Worm (Caenorhabditis elegans): ENCODE measurements around the gene F40F12.9.

Gene F40F12.9

DNA sequence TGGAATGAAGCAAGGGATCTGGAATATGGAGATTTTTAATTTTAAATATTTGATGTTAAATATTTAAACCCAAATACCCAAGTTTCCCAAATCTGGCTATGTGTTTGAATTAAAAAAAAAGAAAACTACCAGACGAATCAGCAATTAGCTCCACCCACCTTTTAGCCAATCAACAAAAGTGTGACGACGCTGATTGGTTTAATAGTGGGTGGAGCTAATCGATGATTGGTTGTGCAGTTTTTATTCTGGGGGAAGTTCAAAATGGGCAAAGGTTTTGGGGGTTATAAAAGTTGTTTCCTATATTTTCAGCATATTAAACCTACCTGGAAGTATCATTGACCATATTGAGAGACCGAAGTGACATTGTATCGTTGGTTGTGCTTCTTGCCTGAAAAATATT is 36.6 kb upstream of the F40F12.9 start:
- no peak for TF ChIP-seq fax-1 (tag; optimal IDR thresholded peaks at IDR 0.05)
- no peak for TF ChIP-seq ceh-31 (tag; optimal IDR thresholded peaks at IDR 0.05)
- no peak for TF ChIP-seq ceh-18 (tag; optimal IDR thresholded peaks at IDR 0.05)
- no peak for TF ChIP-seq ref-2 (tag; optimal IDR thresholded peaks at IDR 0.05)
- no peak for TF ChIP-seq unc-55 (GFP tag; optimal IDR thresholded peaks at IDR 0.05)
- no peak for TF ChIP-seq ceh-2 (tag; optimal IDR thresholded peaks at IDR 0.05)
- TF ChIP-seq nfya-1 (tag; optimal IDR thresholded peaks at IDR 0.05), result peak; percentile 57
- no peak for TF ChIP-seq hlh-13 (GFP tag; optimal IDR thresholded peaks at IDR 0.05)

DNA sequence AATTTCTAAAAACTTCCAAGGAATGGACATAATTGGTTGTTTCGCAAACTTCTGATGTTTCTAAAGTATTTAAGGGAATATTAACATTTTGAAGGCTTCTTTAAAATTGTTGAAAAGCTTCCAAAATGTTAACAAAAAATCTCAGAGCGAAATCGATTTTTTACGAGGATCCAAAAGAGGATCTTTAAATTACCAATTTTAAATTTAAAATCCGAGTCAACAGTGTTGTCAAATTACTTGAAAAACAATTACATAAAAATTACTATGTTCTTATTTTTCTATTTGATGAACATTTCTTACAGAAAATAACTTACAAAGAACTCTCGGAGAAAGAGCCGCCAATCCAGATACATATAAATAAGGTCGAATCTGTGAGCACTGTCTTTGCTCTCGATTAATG is 34.2 kb upstream of the F40F12.9 start, which contains the start of gene ZK757.10:
ZK757.10 (plus strand) TSS at position 301 of the 400 bp plus-strand sequence.
- no peak for TF ChIP-seq npax-4 (tag; optimal IDR thresholded peaks at IDR 0.05)
- TF ChIP-seq C38D4.7 (GFP tag; optimal IDR thresholded peaks at IDR 0.05), result no peak
- TF ChIP-seq sox-4 (tag; optimal IDR thresholded peaks at IDR 0.05), result no peak
- no peak for TF ChIP-seq odd-2 (tag; optimal IDR thresholded peaks at IDR 0.05)
- TF ChIP-seq ceh-6 (GFP tag; optimal IDR thresholded peaks at IDR 0.05), result no peak
- TF ChIP-seq ztf-16 (tag; optimal IDR thresholded peaks at IDR 0.05), result no peak
- no peak for TF ChIP-seq zip-5 (tag; optimal IDR thresholded peaks at IDR 0.05)
- no peak for TF ChIP-seq unc-86 (tag; optimal IDR thresholded peaks at IDR 0.05)
- no peak for TF ChIP-seq ceh-2 (tag; optimal IDR thresholded peaks at IDR 0.05)
- TF ChIP-seq dve-1 (tag; optimal IDR thresholded peaks at IDR 0.05), result no peak
- TF ChIP-seq pros-1 (tag; optimal IDR thresholded peaks at IDR 0.05), result no peak
- no peak for TF ChIP-seq tbx-7 (tag; optimal IDR thresholded peaks at IDR 0.05)
- no peak for TF ChIP-seq eyg-1 (tag; optimal IDR thresholded peaks at IDR 0.05)
- no peak for TF ChIP-seq ceh-45 (GFP tag; IDR thresholded peaks at IDR 0.05)
- no peak for TF ChIP-seq pha-2 (tag; optimal IDR thresholded peaks at IDR 0.05)
- TF ChIP-seq ttx-3 (tag; optimal IDR thresholded peaks at IDR 0.05), result no peak
- no peak for TF ChIP-seq rnt-1 (tag; optimal IDR thresholded peaks at IDR 0.05)
- TF ChIP-seq elt-2 (tag; optimal IDR thresholded peaks at IDR 0.05), result no peak
- no peak for TF ChIP-seq che-1 (tag; optimal IDR thresholded peaks at IDR 0.05)
- no peak for TF ChIP-seq ceh-18 (tag; optimal IDR thresholded peaks at IDR 0.05)

DNA sequence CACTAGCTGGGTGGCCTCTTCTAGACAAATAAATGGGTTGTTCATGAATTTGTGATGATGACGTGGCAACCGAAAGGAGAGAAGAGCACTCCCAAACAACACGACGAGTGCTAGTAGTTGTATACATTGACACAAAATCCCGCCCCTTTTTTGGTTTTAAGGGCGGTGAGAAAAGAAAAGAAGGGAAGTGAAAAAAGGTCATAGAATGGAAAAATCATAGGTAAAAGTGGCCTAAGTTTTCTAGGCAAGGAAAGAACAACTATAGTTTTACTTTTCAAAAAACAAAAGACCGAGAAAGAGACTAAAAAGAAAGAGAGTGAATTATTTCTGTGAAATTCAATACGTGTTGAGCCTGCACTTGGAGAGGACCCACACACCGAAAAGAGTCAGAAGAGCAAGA is 32.3 kb upstream of the F40F12.9 start, which contains the start of gene ZK757.2:
ZK757.2 (minus strand) TSS at position 101 of the 400 bp plus-strand sequence.
- no peak for TF ChIP-seq ceh-2 (tag; optimal IDR thresholded peaks at IDR 0.05)
- no peak for TF ChIP-seq ceh-31 (tag; optimal IDR thresholded peaks at IDR 0.05)
- TF ChIP-seq ceh-34 (tag; optimal IDR thresholded peaks at IDR 0.05), result peak; percentile 57
- TF ChIP-seq npax-4 (tag; optimal IDR thresholded peaks at IDR 0.05), result no peak
- no peak for TF ChIP-seq ceh-18 (tag; optimal IDR thresholded peaks at IDR 0.05)

DNA sequence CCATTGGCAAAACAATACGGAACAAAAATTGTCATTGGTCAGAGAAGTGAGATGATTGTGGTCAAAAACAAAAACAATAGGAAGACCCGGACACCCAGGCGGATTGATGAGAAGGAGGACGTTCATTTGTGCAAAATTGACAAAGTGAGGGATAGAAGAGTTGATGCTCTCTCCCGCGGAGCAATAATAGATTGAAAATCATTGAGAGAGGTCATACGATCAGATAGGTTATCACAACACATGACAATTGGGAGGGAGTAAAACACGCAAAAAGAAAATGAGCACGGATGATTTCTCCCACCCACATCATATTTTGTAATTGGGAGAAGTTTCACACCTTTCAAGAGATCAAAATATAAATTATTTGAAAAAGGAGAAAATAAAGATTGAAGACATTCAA is 25.5 kb upstream of the F40F12.9 start:
- no peak for TF ChIP-seq ceh-19 (GFP tag; optimal IDR thresholded peaks at IDR 0.05)
- no peak for TF ChIP-seq pag-3 (tag; optimal IDR thresholded peaks at IDR 0.05; ENCODE audit: borderline replicate concordance)
- TF ChIP-seq pqm-1 (tag; optimal IDR thresholded peaks at IDR 0.05), result no peak
- TF ChIP-seq ceh-18 (tag; optimal IDR thresholded peaks at IDR 0.05), result no peak
- no peak for TF ChIP-seq pax-1 (tag; optimal IDR thresholded peaks at IDR 0.05)
- TF ChIP-seq ceh-34 (tag; optimal IDR thresholded peaks at IDR 0.05), result no peak
- TF ChIP-seq C08G9.2 (tag; optimal IDR thresholded peaks at IDR 0.05), result no peak
- no peak for TF ChIP-seq unc-86 (tag; optimal IDR thresholded peaks at IDR 0.05)
- no peak for TF ChIP-seq hlh-6 (tag; optimal IDR thresholded peaks at IDR 0.05)
- TF ChIP-seq dve-1 (tag; optimal IDR thresholded peaks at IDR 0.05), result no peak
- no peak for TF ChIP-seq ref-2 (tag; optimal IDR thresholded peaks at IDR 0.05)
- TF ChIP-seq nhr-11 (tag; optimal IDR thresholded peaks at IDR 0.05), result no peak
- TF ChIP-seq sdc-2 (tag; optimal IDR thresholded peaks at IDR 0.05), result no peak
- TF ChIP-seq T23F11.4 (GFP tag; optimal IDR thresholded peaks at IDR 0.05), result no peak
- TF ChIP-seq hlh-13 (GFP tag; optimal IDR thresholded peaks at IDR 0.05), result no peak
- TF ChIP-seq ceh-24 (tag; optimal IDR thresholded peaks at IDR 0.05), result no peak

All from whole organism, late embryonic.